Worm (Caenorhabditis elegans): ENCODE data around the gene K05F1.10.

The K05F1.10 gene

DNA sequence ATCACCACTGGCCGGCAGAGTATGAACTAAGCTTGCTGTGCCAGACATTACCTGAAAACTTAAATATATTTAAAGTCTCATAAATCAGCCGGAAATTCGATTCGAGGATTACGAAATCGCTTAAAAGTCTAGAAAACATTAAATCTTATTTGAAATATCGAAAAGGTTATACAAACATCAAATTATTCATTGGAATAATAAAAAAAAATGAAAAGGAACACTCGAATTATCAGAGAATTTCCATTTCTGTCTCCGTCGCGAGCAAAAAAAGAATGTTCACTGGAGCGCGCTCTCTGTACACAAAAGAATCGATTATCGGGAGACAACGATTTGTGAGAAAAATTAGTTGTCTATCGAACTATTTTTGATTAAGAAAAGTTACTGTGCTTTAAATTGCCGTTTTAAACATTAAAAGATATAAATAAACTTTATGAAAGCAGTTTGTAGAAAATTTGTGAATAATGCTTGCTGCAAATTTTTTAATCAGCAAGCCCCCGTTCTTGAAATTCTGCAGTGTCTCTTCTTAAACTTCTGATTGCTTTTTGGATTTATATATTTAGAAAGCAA lies 31.0 kb upstream of the K05F1.10 start, which contains the start of gene fzo-1:
Gene fzo-1, minus strand, starts transcription at position 51 of the 567 bp plus-strand sequence.
- TF ChIP-seq fkh-10 (GFP tag; optimal IDR thresholded peaks at IDR 0.05): no peak
- peak; percentile 52 for TF ChIP-seq fkh-8 (tag; optimal IDR thresholded peaks at IDR 0.05)
- peak; percentile 73 for TF ChIP-seq lin-14 (GFP tag; optimal IDR thresholded peaks at IDR 0.05)
- peak; percentile 71 for TF ChIP-seq sox-4 (tag; optimal IDR thresholded peaks at IDR 0.05)
- TF ChIP-seq dsc-1 (tag; optimal IDR thresholded peaks at IDR 0.05): peak; percentile 52
- peak; percentile 13 to 35 (median 21) for TF ChIP-seq dpl-1 (GFP tag; optimal IDR thresholded peaks at IDR 0.05)
- TF ChIP-seq vab-15 (tag; optimal IDR thresholded peaks at IDR 0.05): no peak
- no peak for TF ChIP-seq efl-3 (GFP tag; optimal IDR thresholded peaks at IDR 0.05)
- peak; percentile 77 for TF ChIP-seq lir-3 (tag; optimal IDR thresholded peaks at IDR 0.05; ENCODE audit: poor library complexity)
- TF ChIP-seq tbx-2 (tag; optimal IDR thresholded peaks at IDR 0.05): peak; percentile 61
- TF ChIP-seq alr-1 (tag; optimal IDR thresholded peaks at IDR 0.05; ENCODE audit: borderline replicate concordance): no peak
- TF ChIP-seq nhr-12 (tag; optimal IDR thresholded peaks at IDR 0.05): no peak
- TF ChIP-seq lin-15B (tag; optimal IDR thresholded peaks at IDR 0.05): peak; percentile 15
- TF ChIP-seq C16A3.4 (tag; optimal IDR thresholded peaks at IDR 0.05): peak; percentile 45
- peak; percentile 45 for TF ChIP-seq swsn-7 (tag; optimal IDR thresholded peaks at IDR 0.05)
- TF ChIP-seq fos-1 (tag; optimal IDR thresholded peaks at IDR 0.05): no peak
- TF ChIP-seq grh-1 (GFP tag; IDR thresholded peaks at IDR 0.05): no peak
- TF ChIP-seq elt-2 (tag; optimal IDR thresholded peaks at IDR 0.05): peak; percentile 37
- peak; percentile 72 for TF ChIP-seq ceh-63 (GFP tag; optimal IDR thresholded peaks at IDR 0.05)
- peak; percentile 20 for TF ChIP-seq snpc-4 (tag; optimal IDR thresholded peaks at IDR 0.05)
- TF ChIP-seq ceh-8 (GFP tag; optimal IDR thresholded peaks at IDR 0.05): no peak
- TF ChIP-seq aly-2 (tag; optimal IDR thresholded peaks at IDR 0.05): no peak
- TF ChIP-seq mep-1 (tag; optimal IDR thresholded peaks at IDR 0.05): no peak
- TF ChIP-seq rnt-1 (tag; optimal IDR thresholded peaks at IDR 0.05): no peak
- TF ChIP-seq zip-4 (GFP tag; optimal IDR thresholded peaks at IDR 0.05): no peak
- peak; percentile 38 to 55 for TF ChIP-seq lin-35 (GFP tag; optimal IDR thresholded peaks at IDR 0.05)
- no peak for TF ChIP-seq mef-2 (tag; optimal IDR thresholded peaks at IDR 0.05)
- TF ChIP-seq egl-13 (tag; optimal IDR thresholded peaks at IDR 0.05): peak; percentile 16
- no peak for TF ChIP-seq nhr-237 (tag; optimal IDR thresholded peaks at IDR 0.05)
- no peak for TF ChIP-seq Y116A8C.19 (tag; optimal IDR thresholded peaks at IDR 0.05; ENCODE audit: borderline replicate concordance)
- peak; percentile 92 for TF ChIP-seq unc-98 (GFP tag; IDR thresholded peaks at IDR 0.05)
- TF ChIP-seq pag-3 (tag; optimal IDR thresholded peaks at IDR 0.05; ENCODE audit: borderline replicate concordance, insufficient read depth): no peak
- peak; percentile 54 for TF ChIP-seq xbp-1 (tag; optimal IDR thresholded peaks at IDR 0.05)
- no peak for TF ChIP-seq ztf-4 (tag; optimal IDR thresholded peaks at IDR 0.05)
- peak; percentile 58 for TF ChIP-seq snu-23 (GFP tag; optimal IDR thresholded peaks at IDR 0.05)
- no peak for TF ChIP-seq elt-3 (tag; optimal IDR thresholded peaks at IDR 0.05)
- no peak for TF ChIP-seq nhr-28 (tag; optimal IDR thresholded peaks at IDR 0.05)
- TF ChIP-seq sup-37 (GFP tag; optimal IDR thresholded peaks at IDR 0.05): no peak
- TF ChIP-seq unc-86 (tag; optimal IDR thresholded peaks at IDR 0.05): peak; percentile 2
- peak in 1 of 2 experiments; percentile 64 for TF ChIP-seq ztf-11 (tag; optimal IDR thresholded peaks at IDR 0.05)
- no peak for TF ChIP-seq jun-1 (tag; optimal IDR thresholded peaks at IDR 0.05)
- no peak for TF ChIP-seq mab-9 (GFP tag; IDR thresholded peaks at IDR 0.05)
- TF ChIP-seq nhr-76 (tag; optimal IDR thresholded peaks at IDR 0.05): no peak
- TF ChIP-seq nhr-71 (tag; optimal IDR thresholded peaks at IDR 0.05): peak; percentile 74
- no peak for TF ChIP-seq unc-30 (tag; optimal IDR thresholded peaks at IDR 0.05)
- TF ChIP-seq hpl-2 (GFP tag; optimal IDR thresholded peaks at IDR 0.05): no peak
- no peak for TF ChIP-seq nhr-11 (tag; optimal IDR thresholded peaks at IDR 0.05)
- peak; percentile 59 for TF ChIP-seq nhr-20 (tag; optimal IDR thresholded peaks at IDR 0.05)
- TF ChIP-seq sptf-1 (tag; optimal IDR thresholded peaks at IDR 0.05): no peak
- TF ChIP-seq ceh-88 (GFP tag; IDR thresholded peaks at IDR 0.05): peak; percentile 24; the same call in 1 of the 2 replicates
- TF ChIP-seq ces-1 (GFP tag; optimal IDR thresholded peaks at IDR 0.05): no peak
- no peak for TF ChIP-seq unc-130 (tag; optimal IDR thresholded peaks at IDR 0.05)

Measured in whole organism, L1 larva.